Worm (Caenorhabditis elegans) whole organism, mixed stage, embryonic: ENCODE measurements around the gene sre-18.

Source experiments
- M03D4.4 ChIP-seq: sonication (generic microtip); optimal IDR thresholded peaks from 2 replicates; lab custom pipeline; 2017; ENCODE audit warnings: mild to moderate bottlenecking, missing genetic modification characterization, missing compliant biosample characterization
- bed-3 ChIP-seq: fragments of 200-800 bp; sonication (Bioruptor generic); optimal IDR thresholded peaks from 3 replicates; lab custom pipeline; 2018; ENCODE audit warnings: mild to moderate bottlenecking, missing genetic modification characterization, moderate library complexity, missing compliant biosample characterization
- blmp-1 ChIP-seq: fragments of 150-350 bp; optimal IDR thresholded peaks from 2 replicates; lab custom pipeline; 2014; ENCODE audit warnings: missing biosample characterization, missing genetic modification characterization
- ceh-39 ChIP-seq: fragments of 150-350 bp; optimal IDR thresholded peaks from 2 replicates; lab custom pipeline; 2014; ENCODE audit warnings: missing biosample characterization, missing genetic modification characterization
- ceh-83 ChIP-seq: fragments of 200-800 bp; sonication (Bioruptor generic); optimal IDR thresholded peaks from 2 replicates; lab custom pipeline; 2018; ENCODE audit warnings: mild to moderate bottlenecking, missing genetic modification characterization, missing compliant biosample characterization
- cnd-1 ChIP-seq: fragments of 200-800 bp; sonication (Bioruptor generic); optimal IDR thresholded peaks from 2 replicates; lab custom pipeline; 2018; ENCODE audit warnings: mild to moderate bottlenecking, missing genetic modification characterization, missing compliant biosample characterization
- drap-1 ChIP-seq: fragments of 200-800 bp; sonication (Bioruptor generic); optimal IDR thresholded peaks from 3 replicates; lab custom pipeline; 2018; ENCODE audit warnings: mild to moderate bottlenecking, missing genetic modification characterization, missing compliant biosample characterization
- elt-3 ChIP-seq: fragments of 150-350 bp; optimal IDR thresholded peaks from 2 replicates; lab custom pipeline; 2014; ENCODE audit warnings: missing biosample characterization, missing genetic modification characterization
- flh-1 ChIP-seq: fragments of 200-800 bp; sonication (Bioruptor generic); optimal IDR thresholded peaks from 2 replicates; lab custom pipeline; 2018; ENCODE audit warnings: mild to moderate bottlenecking, missing genetic modification characterization, moderate library complexity, missing compliant biosample characterization
- hlh-1 ChIP-seq: fragments of 150-350 bp; optimal IDR thresholded peaks from 2 replicates; lab custom pipeline; 2014; ENCODE audit warnings: missing biosample characterization, missing genetic modification reagents, missing genetic modification characterization
- lin-13 ChIP-seq: fragments of 150-350 bp; optimal IDR thresholded peaks from 2 replicates; lab custom pipeline; 2014; ENCODE audit warnings: missing biosample characterization, missing genetic modification characterization
- lin-32 ChIP-seq: fragments of 200-800 bp; sonication (Bioruptor generic); optimal IDR thresholded peaks from 2 replicates; lab custom pipeline; 2018; ENCODE audit warnings: mild to moderate bottlenecking, missing genetic modification characterization, missing compliant biosample characterization
- lsy-2 ChIP-seq: fragments of 150-350 bp; optimal IDR thresholded peaks from 2 replicates; lab custom pipeline; 2014; ENCODE audit warnings: missing biosample characterization, missing genetic modification characterization
- mab-5 ChIP-seq: fragments of 150-350 bp; optimal IDR thresholded peaks from 2 replicates; lab custom pipeline; 2014; ENCODE audit warnings: missing biosample characterization, missing genetic modification characterization
- mep-1 ChIP-seq: fragments of 150-350 bp; optimal IDR thresholded peaks from 2 replicates; lab custom pipeline; 2017; ENCODE audit warnings: missing biosample characterization, missing genetic modification reagents, missing genetic modification characterization, inconsistent platforms
- mls-2 ChIP-seq: sonication (generic microtip); optimal IDR thresholded peaks from 2 replicates; lab custom pipeline; 2016; ENCODE audit warnings: mild to moderate bottlenecking, missing genetic modification characterization, moderate library complexity, missing compliant biosample characterization
- nhr-12 ChIP-seq: fragments of 150-350 bp; optimal IDR thresholded peaks from 2 replicates; lab custom pipeline; 2014; ENCODE audit warnings: missing biosample characterization, missing genetic modification characterization
- nhr-2 ChIP-seq: fragments of 150-350 bp; optimal IDR thresholded peaks from 2 replicates; lab custom pipeline; 2014; ENCODE audit warnings: missing biosample characterization, missing genetic modification characterization
- nhr-237 ChIP-seq: fragments of 150-350 bp; optimal IDR thresholded peaks from 2 replicates; lab custom pipeline; 2014; ENCODE audit warnings: missing biosample characterization, missing genetic modification characterization
- nhr-28 ChIP-seq: fragments of 150-350 bp; optimal IDR thresholded peaks from 2 replicates; lab custom pipeline; 2014; ENCODE audit warnings: missing biosample characterization, missing genetic modification characterization
- nhr-76 ChIP-seq: sonication (generic microtip); optimal IDR thresholded peaks from 2 replicates; lab custom pipeline; 2017; ENCODE audit warnings: missing biosample characterization, missing genetic modification characterization
- pha-4 ChIP-seq: fragments of 150-350 bp; optimal IDR thresholded peaks from 2 replicates; lab custom pipeline; 2018; ENCODE audit warnings: missing biosample characterization, missing genetic modification reagents, missing genetic modification characterization
- sem-2 ChIP-seq: fragments of 200-800 bp; sonication (Bioruptor generic); optimal IDR thresholded peaks from 2 replicates; lab custom pipeline; 2018; ENCODE audit warnings: mild to moderate bottlenecking, missing genetic modification characterization, missing compliant biosample characterization
- snpc-4 ChIP-seq: fragments of 150-350 bp; optimal IDR thresholded peaks from 2 replicates; lab custom pipeline; 2014; ENCODE audit warnings: missing biosample characterization, missing genetic modification characterization
- sptf-1 ChIP-seq: sonication (generic microtip); optimal IDR thresholded peaks from 2 replicates; lab custom pipeline; 2017; ENCODE audit warnings: mild to moderate bottlenecking, missing genetic modification characterization, moderate library complexity, missing compliant biosample characterization
- tbx-8 ChIP-seq: fragments of 200-800 bp; sonication (Bioruptor generic); optimal IDR thresholded peaks from 2 replicates; lab custom pipeline; 2018; ENCODE audit warnings: mild to moderate bottlenecking, missing genetic modification characterization, moderate library complexity, missing compliant biosample characterization
- unc-39 ChIP-seq: fragments of 150-350 bp; optimal IDR thresholded peaks from 2 replicates; lab custom pipeline; 2014; ENCODE audit warnings: missing biosample characterization, missing genetic modification characterization
- unc-62 ChIP-seq: fragments of 150-350 bp; optimal IDR thresholded peaks from 2 replicates; lab custom pipeline; 2014; ENCODE audit warnings: missing biosample characterization, missing genetic modification reagents, missing genetic modification characterization
- zip-8 ChIP-seq: fragments of 150-350 bp; optimal IDR thresholded peaks from 2 replicates; lab custom pipeline; 2014; ENCODE audit warnings: missing biosample characterization, missing genetic modification characterization
- ztf-11 ChIP-seq: fragments of 150-350 bp; optimal IDR thresholded peaks from 2 replicates; lab custom pipeline; 2014; ENCODE audit warnings: missing biosample characterization, missing genetic modification characterization

Gene sre-18

DNA sequence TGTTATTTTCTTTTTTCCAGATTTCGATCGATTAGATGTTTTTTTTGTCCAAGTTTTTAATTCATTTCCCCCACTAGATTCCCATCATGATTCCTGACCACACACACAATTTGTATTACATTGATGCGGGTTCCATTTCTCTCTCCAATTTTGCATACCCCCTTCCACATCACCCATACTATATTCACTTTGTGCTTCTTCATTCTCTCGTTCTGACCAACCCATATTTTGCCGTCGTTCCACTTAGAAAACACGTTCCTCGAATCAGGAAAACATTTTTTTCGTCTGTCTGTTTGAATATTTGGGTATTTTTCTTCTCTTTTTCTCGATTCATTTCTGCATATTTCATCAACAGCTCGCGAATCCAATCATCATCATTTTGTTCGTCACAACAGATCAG lies 22.1 kb downstream of the sre-18 start:
- TF ChIP-seq snpc-4 (tag; lab: Kevin White, UChicago) (no peak), nhr-28 (tag; lab: Kevin White, UChicago) (no peak), ceh-39 (tag; lab: Kevin White, UChicago) (no peak), lsy-2 (tag; lab: Kevin White, UChicago) (no peak), ceh-83 (GFP tag; lab: Kevin White, UChicago) (no peak), unc-62 (no peak), mab-5 (tag; lab: Kevin White, UChicago) (no peak), nhr-12 (tag; lab: Kevin White, UChicago) (no peak), drap-1 (GFP tag; lab: Kevin White, UChicago) (no peak), hlh-1 (tag; lab: Kevin White, UChicago) (no peak)

- TF ChIP-seq lsy-2 (tag; lab: Kevin White, UChicago): no peak
- no peak for TF ChIP-seq unc-39
- TF ChIP-seq ztf-11: no peak
- no peak for TF ChIP-seq lin-32 (GFP tag; lab: Kevin White, UChicago)
- no peak for TF ChIP-seq nhr-76
- TF ChIP-seq flh-1 (GFP tag; lab: Kevin White, UChicago): no peak
- no peak for TF ChIP-seq tbx-8 (GFP tag; lab: Kevin White, UChicago)
- TF ChIP-seq sem-2 (GFP tag; lab: Kevin White, UChicago): no peak
- no peak for TF ChIP-seq nhr-237
- no peak for TF ChIP-seq bed-3 (GFP tag; lab: Kevin White, UChicago)
- no peak for TF ChIP-seq elt-3 (tag; lab: Kevin White, UChicago)
Observed at ce11 chrIV:12203968-12204367, 25.6 kb downstream of the sre-18 start.

ce11 chrIV:12202949-12203348 lies 26.6 kb downstream of the sre-18 start, which contains the start of gene F35G2.1:
TSS of gene F35G2.1 (plus strand) at chrIV:12203249.
- no peak for TF ChIP-seq ceh-83 (GFP tag; lab: Kevin White, UChicago)
- no peak for TF ChIP-seq mab-5 (tag; lab: Kevin White, UChicago)
- TF ChIP-seq sptf-1 (tag; lab: Kevin White, UChicago): no peak
- TF ChIP-seq mep-1 (tag; lab: Kevin White, UChicago): no peak
- TF ChIP-seq sem-2 (GFP tag; lab: Kevin White, UChicago): no peak
- TF ChIP-seq snpc-4 (tag; lab: Kevin White, UChicago): no peak
- TF ChIP-seq unc-62: no peak
- TF ChIP-seq mls-2 (tag; lab: Kevin White, UChicago): no peak
- no peak for TF ChIP-seq nhr-76

DNA sequence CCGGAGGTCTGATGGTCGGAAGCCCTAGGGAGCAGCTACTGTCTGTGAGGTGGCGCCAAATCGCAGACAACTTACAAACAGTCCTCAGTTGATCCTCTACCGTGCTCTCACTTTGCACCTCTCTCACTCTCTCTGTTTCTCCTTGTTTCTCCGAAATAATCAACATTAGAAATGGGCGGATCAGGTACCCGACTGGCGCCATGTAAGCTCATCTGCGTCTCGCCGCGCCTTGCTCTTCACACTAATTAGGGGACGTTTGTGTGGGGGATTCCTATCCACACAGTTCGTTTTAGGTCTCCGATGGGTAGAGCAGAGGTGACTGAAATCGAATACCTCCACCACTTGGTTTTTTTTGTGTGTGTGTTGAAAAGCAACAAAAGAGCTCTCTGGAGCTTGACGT lies 27.6 kb downstream of the sre-18 start:
- TF ChIP-seq cnd-1 (tag; lab: Kevin White, UChicago): no peak
- no peak for TF ChIP-seq lin-32 (GFP tag; lab: Kevin White, UChicago)
- no peak for TF ChIP-seq zip-8
- no peak for TF ChIP-seq ceh-83 (GFP tag; lab: Kevin White, UChicago)
- no peak for TF ChIP-seq unc-62
- TF ChIP-seq sem-2 (GFP tag; lab: Kevin White, UChicago): no peak

- TF ChIP-seq flh-1 (GFP tag; lab: Kevin White, UChicago) (no peak), drap-1 (GFP tag; lab: Kevin White, UChicago) (no peak), nhr-2 (tag; lab: Kevin White, UChicago) (no peak), bed-3 (GFP tag; lab: Kevin White, UChicago) (no peak), M03D4.4 (tag; lab: Kevin White, UChicago) (no peak), nhr-76 (no peak)
Observed at ce11 chrIV:12200812-12201211, 28.8 kb downstream of the sre-18 start.

ce11 chrIV:12199538-12200158 lies 29.9 kb downstream of the sre-18 start:
- TF ChIP-seq elt-3 (tag; lab: Kevin White, UChicago) (no peak), pha-4 (tag; lab: Kevin White, UChicago) (no peak), mep-1 (tag; lab: Kevin White, UChicago) (no peak)

DNA sequence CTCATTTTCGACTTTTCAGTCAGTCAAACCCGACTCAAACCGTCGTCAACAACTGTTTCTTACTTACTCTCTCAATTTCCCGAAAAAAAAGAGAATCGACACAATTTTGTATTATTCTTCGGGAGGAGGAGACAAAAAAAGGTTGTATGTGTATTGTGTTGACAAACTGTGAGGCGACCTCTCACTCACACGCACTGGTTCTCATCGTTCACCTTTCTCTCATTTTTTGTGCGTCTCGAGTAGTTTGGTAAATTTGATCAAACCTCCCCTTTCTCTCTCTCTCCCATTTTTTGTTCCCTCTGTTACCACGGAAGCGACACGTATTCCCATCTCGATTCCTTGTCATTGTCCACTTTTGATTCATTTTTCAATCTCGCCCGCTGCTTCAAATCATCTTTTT lies 30.8 kb downstream of the sre-18 start:
- TF ChIP-seq bed-3 (GFP tag; lab: Kevin White, UChicago) (no peak), snpc-4 (tag; lab: Kevin White, UChicago) (no peak), lin-13 (tag; lab: Kevin White, UChicago) (no peak), nhr-2 (tag; lab: Kevin White, UChicago) (no peak), ceh-39 (tag; lab: Kevin White, UChicago) (no peak), ztf-11 (no peak), hlh-1 (tag; lab: Kevin White, UChicago) (no peak), blmp-1 (tag; lab: Kevin White, UChicago) (no peak), zip-8 (no peak), nhr-76 (no peak)
